Fruit fly (Drosophila melanogaster): Measurements from ENCODE around the gene CG13124.

- TF ChIP-seq psq (GFP tag; optimal IDR thresholded peaks at IDR 0.05) (peak; percentile 23), h (GFP tag; optimal IDR thresholded peaks at IDR 0.05) (peak; percentile 60), foxo (GFP tag; optimal IDR thresholded peaks at IDR 0.05) (peak; percentile 2 to 69), usp (GFP tag; optimal IDR thresholded peaks at IDR 0.05) (no peak), fru (GFP tag; optimal IDR thresholded peaks at IDR 0.05) (peak; percentile 52), Vsx2 (GFP tag; optimal IDR thresholded peaks at IDR 0.05; ENCODE audit: partially characterized antibody) (no peak), Mio (GFP tag; optimal IDR thresholded peaks at IDR 0.05) (no peak), dmrt93B (GFP tag; optimal IDR thresholded peaks at IDR 0.05) (no peak), Sp1 (GFP tag; optimal IDR thresholded peaks at IDR 0.05) (peak; percentile 34), CrebA (GFP tag; optimal IDR thresholded peaks at IDR 0.05; ENCODE audit: borderline replicate concordance) (no peak)
These were observed 30.3 kb upstream of the CG13124 start, which contains the start of the genes Datp and CG4619 for dm6 chr2L:9938631-9939256.
